Worm (Caenorhabditis elegans) whole organism, L4 larva: Measurements from ENCODE around the gene ZK370.6.

Experiments
- F26F4.8 ChIP-seq: fragments of 200-800 bp; sonication (Bioruptor generic); conservative IDR thresholded peaks from 2 replicates; pipeline ENCODE4 v1.3.6; 2022; ENCODE audit warnings: missing genetic modification characterization, missing compliant biosample characterization
- Y5F2A.4 ChIP-seq: fragments of 200-800 bp; sonication (Bioruptor generic); optimal IDR thresholded peaks from 2 replicates; lab custom pipeline; 2018; ENCODE audit warnings: mild to moderate bottlenecking, missing genetic modification characterization, missing compliant biosample characterization
- ZK337.2 ChIP-seq: fragments of 200-800 bp; sonication (Bioruptor generic); IDR thresholded peaks from 2 replicates; pipeline ENCODE4 v1.3.6; 2022; ENCODE audit warnings: missing genetic modification reagents, missing genetic modification characterization, missing compliant biosample characterization
- ceh-82 ChIP-seq: sonication (generic microtip); optimal IDR thresholded peaks from 2 replicates; lab custom pipeline; 2017; ENCODE audit warnings: missing biosample characterization, missing genetic modification characterization
- hif-1 ChIP-seq, 2 experiments: sonication (generic microtip); optimal IDR thresholded peaks; 2 replicates each; lab custom pipeline; 2016 to 2017; ENCODE audit warnings: missing compliant biosample characterization in 2 of 2, missing genetic modification characterization in 2 of 2, missing genetic modification reagents in 2 of 2, missing genotype in 2 of 2, mild to moderate bottlenecking in 1 of 2
- lin-29 ChIP-seq: fragments of 200-800 bp; sonication (Bioruptor generic); IDR thresholded peaks from 2 replicates; pipeline ENCODE4 v1.3.6; 2022; ENCODE audit warnings: missing genetic modification reagents, missing genetic modification characterization, missing compliant biosample characterization
- lin-39 ChIP-seq: fragments of 150-350 bp; optimal IDR thresholded peaks from 2 replicates; lab custom pipeline; 2014; ENCODE audit warnings: missing biosample characterization, missing genetic modification reagents, missing genetic modification characterization
- lir-3 ChIP-seq: sonication (generic microtip); optimal IDR thresholded peaks from 2 replicates; lab custom pipeline; 2016; ENCODE audit warnings: mild to moderate bottlenecking, missing genetic modification characterization, missing compliant biosample characterization
- nhr-28 ChIP-seq: fragments of 150-350 bp; optimal IDR thresholded peaks from 2 replicates; lab custom pipeline; 2014; ENCODE audit warnings: missing biosample characterization, missing genetic modification characterization

DNA sequence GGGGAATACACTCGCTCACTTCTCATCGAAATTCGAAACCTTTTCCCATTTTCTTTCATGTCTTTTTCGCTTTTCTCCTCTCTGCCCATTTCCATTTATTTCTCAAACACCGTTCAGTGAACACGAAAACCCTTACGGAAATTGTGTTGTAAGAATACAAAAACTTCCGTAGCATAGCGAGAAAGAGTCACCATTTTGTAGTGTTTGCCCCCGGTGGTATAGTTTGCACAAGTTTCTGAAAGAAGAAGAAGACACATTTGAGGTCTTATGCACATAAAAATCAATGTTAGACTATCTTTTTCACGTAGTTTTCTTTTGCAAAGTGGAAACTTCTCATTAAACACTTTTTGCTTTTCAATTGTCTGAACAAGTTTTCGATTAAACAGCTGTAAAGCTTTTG, 24.5 kb downstream of the ZK370.6 start:
- TF ChIP-seq Y5F2A.4 (GFP tag; lab: Kevin White, UChicago) (no peak), ceh-82 (tag; lab: Kevin White, UChicago) (no peak), hif-1 (tag; optimal IDR thresholded peaks at IDR 0.05; lab: Kevin White, UChicago) (no peak), lin-39 (tag; lab: Kevin White, UChicago) (no peak), F26F4.8 (GFP tag; lab: Robert Waterston, UW) (no peak), lir-3 (tag; lab: Kevin White, UChicago) (no peak), ZK337.2 (GFP tag; lab: Robert Waterston, UW) (no peak), lin-29 (GFP tag; lab: Robert Waterston, UW) (no peak), nhr-28 (peak; percentile 93)
